Worm (Caenorhabditis elegans): ENCODE measurements around the gene col-2.
A peak's percentile ranks its signal among the peaks of the same experiment; 100 is the strongest.

The col-2 gene

ce11 chrIV:10096881-10097280 lies 11.6 kb upstream of the col-2 start, which contains the start of gene dis-3:
Gene dis-3 (plus strand): TSS chrIV:10097202.
- peak; percentile 45 for TF ChIP-seq aha-1 (tag)
- TF ChIP-seq Y48G9A.11 (GFP tag; IDR thresholded peaks at IDR 0.05): 0 out of 2 replicates have a peak, but pooled peaks have one; percentile 31
- TF ChIP-seq jun-1 (tag; optimal IDR thresholded peaks at IDR 0.05): no peak
- peak; percentile 55 for TF ChIP-seq R02D3.7 (tag; optimal IDR thresholded peaks at IDR 0.05)
- peak; percentile 88 for TF ChIP-seq T20F7.1 (GFP tag; optimal IDR thresholded peaks at IDR 0.05)

ce11 chrIV:10095171-10095570 lies 9.9 kb upstream of the col-2 start, which contains the start of the genes C04G2.5 and msp-36:
Gene C04G2.5 (minus strand): TSS chrIV:10095271.
Gene msp-36 (plus strand): TSS chrIV:10095433.
- no peak for TF ChIP-seq snpc-4 (tag; optimal IDR thresholded peaks at IDR 0.05)
- 0 out of 2 replicates have a peak, but pooled peaks have one; percentile 30 for TF ChIP-seq egl-43 (GFP tag; IDR thresholded peaks at IDR 0.05)
- TF ChIP-seq zip-11 (GFP tag; IDR thresholded peaks at IDR 0.05): no peak
- no peak for TF ChIP-seq ztf-11 (tag; optimal IDR thresholded peaks at IDR 0.05)
- no peak for TF ChIP-seq nhr-25 (tag; optimal IDR thresholded peaks at IDR 0.05; ENCODE audit: borderline replicate concordance, insufficient read depth)
- TF ChIP-seq hmg-1.1 (GFP tag; IDR thresholded peaks at IDR 0.05): no peak

- TF ChIP-seq lim-7 (GFP tag; IDR thresholded peaks at IDR 0.05) (no peak), attf-4 (tag; optimal IDR thresholded peaks at IDR 0.05) (no peak), daf-8 (GFP tag; IDR thresholded peaks at IDR 0.05) (no peak), pha-4 (GFP tag; IDR thresholded peaks at IDR 0.05) (no peak), pha-4 (tag; optimal IDR thresholded peaks at IDR 0.05) (no peak), unc-62 (GFP tag; optimal IDR thresholded peaks at IDR 0.05 in 1 of 2) (no peak), unc-62 (tag; optimal IDR thresholded peaks at IDR 0.05) (no peak), mep-1 (tag; optimal IDR thresholded peaks at IDR 0.05) (no peak), dmd-9 (GFP tag; IDR thresholded peaks at IDR 0.05) (no peak), lin-39 (tag; optimal IDR thresholded peaks at IDR 0.05) (no peak), ceh-28 (tag; optimal IDR thresholded peaks at IDR 0.05) (no peak)
These were observed 5.1 kb upstream of the col-2 start, which contains the start of gene ttbk-5 for ce11 chrIV:10090358-10090757. Gene ttbk-5 (plus strand): TSS chrIV:10090658.

DNA sequence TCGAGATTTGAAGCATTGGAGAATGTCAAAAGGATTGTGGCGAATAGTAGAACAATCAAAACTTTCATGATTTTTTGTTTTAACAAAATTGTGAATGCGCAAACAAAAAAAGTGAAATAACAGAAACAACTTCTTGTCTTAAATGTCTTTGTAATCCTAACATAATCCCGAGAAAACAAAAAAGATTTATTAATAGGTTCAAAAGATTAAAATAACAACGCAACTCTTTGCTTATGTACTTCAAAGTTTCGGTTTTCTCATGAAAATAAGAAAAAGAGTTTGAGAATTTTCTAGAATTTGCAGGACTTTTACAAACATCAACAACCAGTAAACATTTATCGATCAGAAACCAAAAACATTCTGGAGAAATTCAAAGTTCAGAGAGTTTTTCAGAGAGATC lies 4.5 kb upstream of the col-2 start, which contains the start of gene ttr-39:
TSS of gene ttr-39 (minus strand) at position 101 of the 400 bp plus-strand sequence.
- no peak for TF ChIP-seq ceh-28 (tag; optimal IDR thresholded peaks at IDR 0.05)
- TF ChIP-seq daf-12 (tag; optimal IDR thresholded peaks at IDR 0.05): no peak

DNA sequence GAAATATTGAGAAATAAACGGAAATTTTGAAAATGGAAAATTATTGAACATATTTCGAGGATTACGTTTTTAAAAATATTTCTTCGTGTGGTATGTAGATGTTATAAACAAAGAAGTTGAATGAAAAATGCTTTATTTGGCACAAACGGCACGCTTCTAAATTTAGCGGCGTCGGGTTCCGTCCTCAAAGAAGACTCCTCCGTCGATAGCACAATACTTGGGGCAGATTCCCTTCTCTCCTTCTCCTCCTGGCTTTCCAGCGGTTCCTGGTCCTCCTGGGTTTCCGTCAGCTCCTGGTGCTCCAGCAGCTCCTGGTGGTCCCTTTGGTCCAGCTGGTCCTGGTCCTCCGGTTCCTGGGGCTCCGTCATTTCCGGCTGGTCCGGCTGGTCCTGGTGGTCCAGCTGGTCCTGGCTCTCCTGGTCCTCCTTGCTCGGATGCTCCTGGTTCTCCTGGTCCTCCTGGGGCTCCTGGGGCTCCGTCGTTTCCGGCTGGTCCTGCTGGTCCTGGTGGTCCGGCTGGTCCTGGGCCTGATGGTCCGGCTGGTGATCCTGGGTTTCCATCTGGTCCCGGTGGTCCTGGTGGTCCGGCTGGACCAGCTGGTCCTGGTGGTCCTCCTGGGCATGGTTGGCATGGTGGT lies 810 bp downstream of the col-2 start, which contains the start of gene W01B6.8:
TSS of gene W01B6.8 (minus strand) at position 51 of the 637 bp plus-strand sequence.
- TF ChIP-seq spr-1 (tag; optimal IDR thresholded peaks at IDR 0.05): no peak
- TF ChIP-seq set-16 (GFP tag; IDR thresholded peaks at IDR 0.05): peak; percentile 99
- peak; percentile 67; the same call in 1 of the 2 replicates for TF ChIP-seq pha-4 (GFP tag; IDR thresholded peaks at IDR 0.05)
- TF ChIP-seq pha-4 (tag; optimal IDR thresholded peaks at IDR 0.05): no peak
- TF ChIP-seq egl-43 (GFP tag; IDR thresholded peaks at IDR 0.05): 0 out of 2 replicates have a peak, but pooled peaks have one; percentile 19

- TF ChIP-seq dmd-6 (GFP tag; IDR thresholded peaks at IDR 0.05): no peak
- TF ChIP-seq saeg-2 (GFP tag; IDR thresholded peaks at IDR 0.05): no peak
- no peak for TF ChIP-seq madf-5 (GFP tag; IDR thresholded peaks at IDR 0.05)
- TF ChIP-seq tag-97 (GFP tag; IDR thresholded peaks at IDR 0.05): no peak
- no peak for TF ChIP-seq F44E2.7 (GFP tag; IDR thresholded peaks at IDR 0.05)
- TF ChIP-seq hlh-30 (tag; optimal IDR thresholded peaks at IDR 0.05; ENCODE audit: insufficient read depth): no peak
- no peak for TF ChIP-seq hmg-1.1 (GFP tag; IDR thresholded peaks at IDR 0.05)
- no peak for TF ChIP-seq lsy-2 (tag; optimal IDR thresholded peaks at IDR 0.05)
- TF ChIP-seq sdz-12 (GFP tag; optimal IDR thresholded peaks at IDR 0.05): no peak
- TF ChIP-seq mep-1 (tag; optimal IDR thresholded peaks at IDR 0.05): no peak
- no peak for TF ChIP-seq spr-3 (GFP tag; optimal IDR thresholded peaks at IDR 0.05)
- no peak for TF ChIP-seq nhr-41 (GFP tag; IDR thresholded peaks at IDR 0.05)
- no peak for TF ChIP-seq ceh-62 (tag; optimal IDR thresholded peaks at IDR 0.05)
- no peak for TF ChIP-seq attf-4 (tag; optimal IDR thresholded peaks at IDR 0.05)
- no peak for TF ChIP-seq lim-7 (GFP tag; IDR thresholded peaks at IDR 0.05)
- no peak for TF ChIP-seq php-3 (GFP tag; IDR thresholded peaks at IDR 0.05)
- no peak for TF ChIP-seq unc-62 (GFP tag; optimal IDR thresholded peaks at IDR 0.05 in 1 of 2)
- TF ChIP-seq unc-62 (tag; optimal IDR thresholded peaks at IDR 0.05): no peak
- no peak for TF ChIP-seq rbr-2 (tag; optimal IDR thresholded peaks at IDR 0.05)
These were observed 4.4 kb downstream of the col-2 start, which contains the start of gene W01B6.6 for ce11 chrIV:10080816-10081215. Gene W01B6.6 (plus strand): TSS chrIV:10081116.

Data from whole organism, L4 larva.